Worm (Caenorhabditis elegans) whole organism, L4 larva: ENCODE measurements around the gene Y66H1A.5.

ENCODE experiments used
- ZK337.2 ChIP-seq: fragments of 200-800 bp; sonication (Bioruptor generic); IDR thresholded peaks from 2 replicates; pipeline ENCODE4 v1.3.6; 2022; ENCODE audit warnings: missing genetic modification reagents, missing genetic modification characterization, missing compliant biosample characterization
- ceh-82 ChIP-seq: sonication (generic microtip); optimal IDR thresholded peaks from 2 replicates; lab custom pipeline; 2017; ENCODE audit warnings: missing biosample characterization, missing genetic modification characterization
- jun-1 ChIP-seq: fragments of 150-350 bp; optimal IDR thresholded peaks from 2 replicates; lab custom pipeline; 2014; ENCODE audit warnings: missing biosample characterization, missing genetic modification reagents, missing genetic modification characterization
- lin-15B ChIP-seq: fragments of 150-350 bp; sonication (generic microtip); optimal IDR thresholded peaks from 3 replicates; lab custom pipeline; 2014; ENCODE audit warnings: missing biosample characterization, missing genetic modification characterization
- lin-39 ChIP-seq: fragments of 150-350 bp; optimal IDR thresholded peaks from 2 replicates; lab custom pipeline; 2014; ENCODE audit warnings: missing biosample characterization, missing genetic modification reagents, missing genetic modification characterization
- madf-5 ChIP-seq, 2 experiments: fragments of 200-800 bp; sonication (Bioruptor generic); IDR thresholded peaks; 2 replicates each; pipeline ENCODE4 v1.3.6; 2022; ENCODE audit warnings: missing compliant biosample characterization in 2 of 2, missing genetic modification characterization in 2 of 2
- pha-4 ChIP-seq, 2 experiments: fragments of 150-350 bp in 1 of 2; fragments of 200-800 bp in 1 of 2; sonication (Bioruptor generic) in 1 of 2; IDR thresholded peaks in 1 of 2; optimal IDR thresholded peaks in 1 of 2; 2 replicates each; pipeline versions ENCODE4 v1.3.6 to Lab custom; 2014 to 2022; ENCODE audit warnings: missing genetic modification characterization in 2 of 2, missing genetic modification reagents in 2 of 2, missing biosample characterization in 1 of 2, missing compliant biosample characterization in 1 of 2
- unc-62 ChIP-seq, 3 experiments: fragments of 150-350 bp in 1 of 3; sonication (generic microtip); optimal IDR thresholded peaks in 2 of 3; peaks in 1 of 3; 1 replicate in 1 of 3; 2 replicates in 2 of 3; lab custom pipeline; 2014 to 2017; ENCODE audit warnings: missing biosample characterization in 3 of 3, missing genetic modification characterization in 3 of 3, missing genetic modification reagents in 3 of 3, missing genotype in 1 of 3
- zag-1 ChIP-seq: fragments of 150-350 bp; optimal IDR thresholded peaks from 2 replicates; lab custom pipeline; 2014; ENCODE audit warnings: missing biosample characterization, missing genetic modification characterization
- zfp-2 ChIP-seq: sonication (generic microtip); optimal IDR thresholded peaks from 2 replicates; lab custom pipeline; 2016; ENCODE audit warnings: mild to moderate bottlenecking, missing genetic modification characterization, missing compliant biosample characterization

DNA sequence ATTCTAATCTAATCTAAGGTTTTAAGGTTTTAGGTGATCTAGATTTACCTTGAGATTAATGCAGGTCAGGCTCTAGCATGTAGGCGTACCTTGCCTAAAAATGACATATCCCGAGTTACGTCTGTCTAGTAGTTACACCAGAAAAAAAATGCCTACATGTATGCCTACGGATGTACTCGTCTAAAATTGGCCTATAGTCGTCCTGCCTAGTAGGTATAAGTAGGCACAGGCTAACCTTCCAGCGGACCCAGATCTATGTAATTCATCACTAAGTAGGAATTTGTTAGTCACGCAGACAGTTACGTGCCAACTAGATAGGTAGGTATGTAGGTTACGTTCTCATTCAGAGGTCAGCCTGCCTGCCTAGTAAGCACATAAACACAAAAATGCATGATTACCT lies 38.4 kb upstream of the Y66H1A.5 start:
- no peak for TF ChIP-seq lin-15B (tag; lab: Kevin White, UChicago)
- TF ChIP-seq madf-5 (GFP tag; IDR thresholded peaks at IDR 0.05; lab: Robert Waterston, UW) = no peak
- TF ChIP-seq pha-4 (GFP tag; IDR thresholded peaks at IDR 0.05; lab: Robert Waterston, UW) = no peak
- no peak for TF ChIP-seq pha-4 (tag; optimal IDR thresholded peaks at IDR 0.05; lab: Kevin White, UChicago)
- TF ChIP-seq lin-39 (tag; lab: Kevin White, UChicago) = no peak
- no peak for TF ChIP-seq jun-1
- no peak for TF ChIP-seq zag-1 (tag; lab: Kevin White, UChicago)
- TF ChIP-seq ZK337.2 (GFP tag; lab: Robert Waterston, UW) = no peak
- peak in 1 of 2 experiments; percentile 91 for TF ChIP-seq unc-62 (GFP tag; optimal IDR thresholded peaks at IDR 0.05 in 1 of 2; lab: Kevin White, UChicago)
- TF ChIP-seq unc-62 (tag; optimal IDR thresholded peaks at IDR 0.05; lab: Kevin White, UChicago) = no peak
- TF ChIP-seq ceh-82 = no peak
- no peak for TF ChIP-seq zfp-2 (tag; lab: Kevin White, UChicago)
